Worm (Caenorhabditis elegans) whole organism, L4 larva: ENCODE measurements around the gene lury-1.

Source experiments
- ZK337.2 ChIP-seq: fragments of 200-800 bp; sonication (Bioruptor generic); IDR thresholded peaks from 2 replicates; pipeline ENCODE4 v1.3.6; 2022; ENCODE audit warnings: missing genetic modification reagents, missing genetic modification characterization, missing compliant biosample characterization
- aly-2 ChIP-seq: sonication (generic microtip); optimal IDR thresholded peaks from 2 replicates; lab custom pipeline; 2018; ENCODE audit warnings: missing biosample characterization, missing genetic modification characterization
- ceh-62 ChIP-seq: sonication (generic microtip); optimal IDR thresholded peaks from 2 replicates; lab custom pipeline; 2017; ENCODE audit warnings: missing biosample characterization, missing genetic modification characterization
- dpl-1 ChIP-seq: fragments of 150-350 bp; optimal IDR thresholded peaks from 2 replicates; lab custom pipeline; 2014; ENCODE audit warnings: missing biosample characterization, missing genetic modification reagents, missing genetic modification characterization
- fos-1 ChIP-seq: fragments of 150-350 bp; optimal IDR thresholded peaks from 2 replicates; lab custom pipeline; 2014; ENCODE audit warnings: missing biosample characterization, missing genetic modification characterization
- lin-39 ChIP-seq: fragments of 150-350 bp; optimal IDR thresholded peaks from 2 replicates; lab custom pipeline; 2014; ENCODE audit warnings: missing biosample characterization, missing genetic modification reagents, missing genetic modification characterization
- nhr-11 ChIP-seq: fragments of 150-350 bp; optimal IDR thresholded peaks from 2 replicates; lab custom pipeline; 2014; ENCODE audit warnings: missing biosample characterization, missing genetic modification characterization
- nhr-28 ChIP-seq: fragments of 150-350 bp; optimal IDR thresholded peaks from 2 replicates; lab custom pipeline; 2014; ENCODE audit warnings: missing biosample characterization, missing genetic modification characterization
- nhr-76 ChIP-seq: fragments of 150-350 bp; optimal IDR thresholded peaks from 2 replicates; lab custom pipeline; 2014; ENCODE audit warnings: missing biosample characterization, missing genetic modification characterization
- rbr-2 ChIP-seq: sonication (generic microtip); optimal IDR thresholded peaks from 2 replicates; lab custom pipeline; 2016; ENCODE audit warnings: missing genotype, missing genetic modification characterization, missing compliant biosample characterization
- unc-39 ChIP-seq: sonication (generic microtip); optimal IDR thresholded peaks from 2 replicates; lab custom pipeline; 2017; ENCODE audit warnings: missing biosample characterization, missing genetic modification characterization
- unc-62 ChIP-seq, 3 experiments: fragments of 150-350 bp in 1 of 3; sonication (generic microtip); optimal IDR thresholded peaks in 2 of 3; peaks in 1 of 3; 1 replicate in 1 of 3; 2 replicates in 2 of 3; lab custom pipeline; 2014 to 2017; ENCODE audit warnings: missing biosample characterization in 3 of 3, missing genetic modification characterization in 3 of 3, missing genetic modification reagents in 3 of 3, missing genotype in 1 of 3
- ztf-11 ChIP-seq: fragments of 150-350 bp; optimal IDR thresholded peaks from 2 replicates; lab custom pipeline; 2014; ENCODE audit warnings: missing biosample characterization, missing genetic modification characterization

DNA sequence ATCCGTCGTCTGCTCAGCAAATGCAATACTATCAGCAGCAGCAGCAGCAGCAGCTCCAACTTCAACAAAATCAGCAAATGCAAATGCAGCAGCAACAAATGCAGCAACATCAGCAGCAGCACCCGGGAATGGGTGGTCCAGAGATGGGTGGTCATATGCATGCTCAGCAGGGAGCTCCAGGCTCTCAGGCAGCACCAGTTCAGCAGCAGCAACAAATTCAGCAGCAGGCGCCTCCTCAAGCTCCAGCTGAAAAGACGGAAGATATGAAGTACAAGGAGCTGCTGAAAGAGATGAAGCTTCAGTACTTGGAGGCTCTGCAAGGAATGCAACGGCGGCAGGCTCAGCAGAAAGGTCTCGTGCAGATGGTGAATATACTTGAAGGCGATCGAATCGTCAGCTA lies 19.2 kb upstream of the lury-1 start:
- no peak for TF ChIP-seq rbr-2 (tag; lab: Kevin White, UChicago)
- TF ChIP-seq nhr-28: no peak
- TF ChIP-seq nhr-76 (tag; lab: Kevin White, UChicago): no peak
- no peak for TF ChIP-seq unc-39 (tag; lab: Kevin White, UChicago)
- no peak for TF ChIP-seq lin-39
- no peak for TF ChIP-seq aly-2 (tag; lab: Kevin White, UChicago)
- no peak for TF ChIP-seq fos-1 (tag; lab: Kevin White, UChicago)
- TF ChIP-seq ztf-11 (tag; lab: Kevin White, UChicago): no peak
- TF ChIP-seq dpl-1 (GFP tag; lab: Kevin White, UChicago): no peak
- TF ChIP-seq ZK337.2 (GFP tag; lab: Robert Waterston, UW): no peak
- no peak for TF ChIP-seq ceh-62 (tag; lab: Kevin White, UChicago)
- TF ChIP-seq nhr-11 (tag; lab: Kevin White, UChicago): no peak
- TF ChIP-seq unc-62 (GFP tag; optimal IDR thresholded peaks at IDR 0.05 in 1 of 2; lab: Kevin White, UChicago): no peak
- TF ChIP-seq unc-62 (tag; optimal IDR thresholded peaks at IDR 0.05; lab: Kevin White, UChicago): no peak
